Fruit fly (Drosophila melanogaster) whole organism, embryonic: Measurements from ENCODE around the gene CG13928.
A peak's percentile ranks its signal among the peaks of the same experiment; 100 is the strongest.

Source experiments
- Asciz ChIP-seq: fragments of 200-800 bp; sonication (Bioruptor generic); optimal IDR thresholded peaks from 2 replicates; lab custom pipeline; 2017; ENCODE audit warnings: missing biosample characterization, mild to moderate bottlenecking, missing genetic modification characterization, missing genetic modification reagents
- Bdp1 ChIP-seq: fragments of 200-800 bp; sonication (Bioruptor generic); optimal IDR thresholded peaks from 3 replicates; lab custom pipeline; 2016; ENCODE audit warnings: missing biosample characterization, missing genetic modification characterization
- C15 ChIP-seq: fragments of 200-800 bp; sonication (Bioruptor generic); IDR thresholded peaks from 3 replicates; pipeline ENCODE4 v1.3.6; 2022; ENCODE audit warnings: missing biosample characterization, missing genetic modification characterization
- CG10274 ChIP-seq: fragments of 200-800 bp; sonication (Bioruptor generic); optimal IDR thresholded peaks from 3 replicates; lab custom pipeline; 2017; ENCODE audit warnings: missing biosample characterization, mild to moderate bottlenecking, missing genetic modification characterization
- CG11504 ChIP-seq: fragments of 200-800 bp; sonication (Bioruptor generic); optimal IDR thresholded peaks from 3 replicates; lab custom pipeline; 2019; ENCODE audit warnings: missing biosample characterization, mild to moderate bottlenecking, missing genetic modification characterization, moderate library complexity
- CG14050 ChIP-seq: fragments of 200-800 bp; sonication (Bioruptor generic); IDR thresholded peaks from 3 replicates; pipeline ENCODE4 v1.3.6; 2022; ENCODE audit warnings: missing biosample characterization, missing genetic modification characterization
- CG14965 ChIP-seq: fragments of 200-800 bp; sonication (Bioruptor generic); optimal IDR thresholded peaks from 2 replicates; lab custom pipeline; 2016; ENCODE audit warnings: missing biosample characterization, missing genetic modification characterization, borderline replicate concordance
- CG1529 ChIP-seq: fragments of 200-800 bp; sonication (Bioruptor generic); optimal IDR thresholded peaks from 3 replicates; lab custom pipeline; 2018; ENCODE audit warnings: missing biosample characterization, missing genetic modification characterization
- CG16813 ChIP-seq: fragments of 200-800 bp; sonication (Bioruptor generic); IDR thresholded peaks from 3 replicates; pipeline ENCODE4 v1.3.6; 2022; ENCODE audit warnings: missing biosample characterization, missing genetic modification characterization; ENCODE audit not compliant: partially characterized antibody
- CG1792 ChIP-seq: fragments of 200-800 bp; sonication (Bioruptor generic); optimal IDR thresholded peaks from 2 replicates; lab custom pipeline; 2016; ENCODE audit warnings: missing biosample characterization, missing genetic modification characterization
- CG18262 ChIP-seq: fragments of 200-800 bp; optimal IDR thresholded peaks from 3 replicates; lab custom pipeline; 2019; ENCODE audit warnings: missing biosample characterization, mild to moderate bottlenecking, missing genetic modification characterization, moderate library complexity
- CG2678 ChIP-seq: fragments of 200-800 bp; sonication (Bioruptor generic); optimal IDR thresholded peaks from 3 replicates; lab custom pipeline; 2019; ENCODE audit warnings: missing biosample characterization, mild to moderate bottlenecking, missing genetic modification characterization, moderate library complexity
- CG3065 ChIP-seq: fragments of 200-800 bp; sonication (Bioruptor generic); optimal IDR thresholded peaks from 2 replicates; lab custom pipeline; 2016; ENCODE audit warnings: missing biosample characterization, missing genetic modification characterization
- CG31365 ChIP-seq: fragments of 200-800 bp; sonication (Bioruptor generic); optimal IDR thresholded peaks from 2 replicates; lab custom pipeline; 2018; ENCODE audit warnings: missing biosample characterization, mild to moderate bottlenecking, missing genetic modification characterization
- CG31388 ChIP-seq: fragments of 200-800 bp; sonication (Bioruptor generic); optimal IDR thresholded peaks from 2 replicates; lab custom pipeline; 2016; ENCODE audit warnings: missing biosample characterization, missing genetic modification characterization
- CG32767 ChIP-seq: fragments of 200-800 bp; sonication (Bioruptor generic); IDR thresholded peaks from 2 replicates; pipeline ENCODE4 v1.3.6; 2022; ENCODE audit warnings: missing biosample characterization, missing genetic modification characterization
- CG4328 ChIP-seq: fragments of 200-800 bp; sonication (Bioruptor generic); optimal IDR thresholded peaks from 3 replicates; lab custom pipeline; 2017; ENCODE audit warnings: missing biosample characterization, missing genetic modification reagents, missing genetic modification characterization
- CG6683 ChIP-seq: fragments of 200-800 bp; sonication (Bioruptor generic); optimal IDR thresholded peaks from 2 replicates; lab custom pipeline; 2017; ENCODE audit warnings: missing biosample characterization, mild to moderate bottlenecking, missing genetic modification characterization, missing genetic modification reagents
- CG7987 ChIP-seq: fragments of 200-800 bp; sonication (Bioruptor generic); optimal IDR thresholded peaks from 2 replicates; lab custom pipeline; 2018; ENCODE audit warnings: missing biosample characterization, mild to moderate bottlenecking, missing genetic modification characterization, moderate library complexity
- CG8290 ChIP-seq, 3 experiments: fragments of 200-800 bp; sonication (Bioruptor generic); optimal IDR thresholded peaks; 2 replicates each; lab custom pipeline; 2016 to 2019; ENCODE audit warnings: missing biosample characterization in 3 of 3, missing genetic modification characterization in 3 of 3, mild to moderate bottlenecking in 2 of 3, moderate library complexity in 1 of 3
- CG9797 ChIP-seq: fragments of 200-800 bp; sonication (Bioruptor generic); optimal IDR thresholded peaks from 3 replicates; lab custom pipeline; 2018; ENCODE audit warnings: missing biosample characterization, mild to moderate bottlenecking, missing genetic modification characterization
- D19B ChIP-seq: fragments of 200-800 bp; sonication (Bioruptor generic); optimal IDR thresholded peaks from 2 replicates; lab custom pipeline; 2017; ENCODE audit warnings: missing biosample characterization, mild to moderate bottlenecking, missing genetic modification characterization
- Drgx ChIP-seq: fragments of 200-800 bp; sonication (Bioruptor generic); IDR thresholded peaks from 2 replicates; pipeline ENCODE4 v1.3.6; 2022; ENCODE audit warnings: missing biosample characterization, missing genetic modification characterization
- Gsc ChIP-seq: fragments of 200-800 bp; sonication (Bioruptor generic); IDR thresholded peaks from 2 replicates; pipeline ENCODE4 v1.3.6; 2022; ENCODE audit warnings: missing biosample characterization, missing genetic modification characterization
- Gug ChIP-seq: fragments of 200-800 bp; sonication (Bioruptor generic); IDR thresholded peaks from 4 replicates; pipeline ENCODE4 v1.3.6; 2022; ENCODE audit warnings: missing biosample characterization, missing genetic modification characterization
- Lpt ChIP-seq: fragments of >200 bp; optimal IDR thresholded peaks from 2 replicates; lab custom pipeline; 2018; ENCODE audit warnings: missing biosample characterization, missing genetic modification characterization
- MBD-R2 ChIP-seq: fragments of 200-800 bp; sonication (Bioruptor generic); IDR thresholded peaks from 2 replicates; pipeline ENCODE4 v1.3.6; 2022; ENCODE audit warnings: missing biosample characterization, missing genetic modification characterization
- MESR4 ChIP-seq: fragments of 200-800 bp; sonication (Bioruptor generic); optimal IDR thresholded peaks from 2 replicates; lab custom pipeline; 2018; ENCODE audit warnings: missing biosample characterization, mild to moderate bottlenecking, missing genetic modification characterization, moderate library complexity
- Meics ChIP-seq: fragments of 200-800 bp; sonication (Bioruptor generic); optimal IDR thresholded peaks from 2 replicates; lab custom pipeline; 2017; ENCODE audit warnings: missing biosample characterization, mild to moderate bottlenecking, missing genetic modification characterization
- Myb ChIP-seq: fragments of 200-800 bp; sonication (Bioruptor generic); optimal IDR thresholded peaks from 2 replicates; lab custom pipeline; 2016; ENCODE audit warnings: missing biosample characterization, missing genetic modification characterization
- Nf-YC ChIP-seq: fragments of 200-800 bp; optimal IDR thresholded peaks from 3 replicates; lab custom pipeline; 2019; ENCODE audit warnings: missing biosample characterization, mild to moderate bottlenecking, missing genetic modification characterization, moderate library complexity
- TFAM ChIP-seq: fragments of 200-800 bp; sonication (Bioruptor generic); optimal IDR thresholded peaks from 2 replicates; lab custom pipeline; 2017; ENCODE audit warnings: missing biosample characterization, missing genetic modification characterization, inconsistent platforms
- Xbp1 ChIP-seq: fragments of 200-800 bp; sonication (Bioruptor generic); optimal IDR thresholded peaks from 3 replicates; lab custom pipeline; 2016; ENCODE audit warnings: missing biosample characterization, mild to moderate bottlenecking, missing genetic modification characterization
- ash1 ChIP-seq: fragments of 200-800 bp; sonication (Bioruptor generic); optimal IDR thresholded peaks from 2 replicates; lab custom pipeline; 2018; ENCODE audit warnings: missing biosample characterization, mild to moderate bottlenecking, missing genetic modification characterization
- br ChIP-seq: fragments of >200 bp; optimal IDR thresholded peaks from 2 replicates; lab custom pipeline; 2017
- cad ChIP-seq: fragments of >200 bp; optimal IDR thresholded peaks from 2 replicates; lab custom pipeline; 2017; ENCODE audit warnings: missing biosample characterization, missing genetic modification characterization
- dmrt99B ChIP-seq: fragments of 200-800 bp; sonication (Bioruptor generic); optimal IDR thresholded peaks from 2 replicates; lab custom pipeline; 2018; ENCODE audit warnings: missing biosample characterization, mild to moderate bottlenecking, missing genetic modification characterization, moderate library complexity
- fd3F ChIP-seq: fragments of 200-800 bp; sonication (Bioruptor generic); optimal IDR thresholded peaks from 2 replicates; lab custom pipeline; 2018; ENCODE audit warnings: missing biosample characterization, mild to moderate bottlenecking, missing genetic modification characterization, moderate library complexity
- gsb-n ChIP-seq: fragments of 200-800 bp; sonication (Bioruptor generic); optimal IDR thresholded peaks from 3 replicates; lab custom pipeline; 2018; ENCODE audit warnings: missing biosample characterization, mild to moderate bottlenecking, missing genetic modification characterization
- hbn ChIP-seq: fragments of 200-800 bp; sonication (Bioruptor generic); IDR thresholded peaks from 2 replicates; pipeline ENCODE4 v1.3.6; 2022; ENCODE audit warnings: missing biosample characterization, missing genetic modification characterization; ENCODE audit not compliant: partially characterized antibody
- nom ChIP-seq: fragments of 200-800 bp; sonication (Bioruptor generic); optimal IDR thresholded peaks from 2 replicates; lab custom pipeline; 2017; ENCODE audit warnings: missing biosample characterization, missing genetic modification characterization, mild to moderate bottlenecking, moderate library complexity, missing genetic modification reagents
- onecut ChIP-seq: fragments of 200-800 bp; sonication (Bioruptor generic); IDR thresholded peaks from 2 replicates; pipeline ENCODE4 v1.3.6; 2022; ENCODE audit warnings: missing biosample characterization, missing genetic modification characterization
- pfk ChIP-seq: fragments of 200-800 bp; sonication (Bioruptor generic); optimal IDR thresholded peaks from 2 replicates; lab custom pipeline; 2018; ENCODE audit warnings: missing biosample characterization, mild to moderate bottlenecking, missing genetic modification characterization, moderate library complexity
- row ChIP-seq: fragments of 200-800 bp; sonication (Bioruptor generic); IDR thresholded peaks from 3 replicates; pipeline ENCODE4 v1.3.6; 2022; ENCODE audit warnings: missing biosample characterization, missing genetic modification characterization
- sc ChIP-seq, 3 experiments: fragments of >200 bp in 2 of 3; fragments of 200-800 bp in 1 of 3; sonication (Bioruptor generic) in 1 of 3; optimal IDR thresholded peaks; 2 replicates in 2 of 3; 3 replicates in 1 of 3; lab custom pipeline; 2017; ENCODE audit warnings: mild to moderate bottlenecking in 1 of 3, missing biosample characterization in 1 of 3, missing genetic modification characterization in 1 of 3, missing genetic modification reagents in 1 of 3
- sd ChIP-seq: fragments of 200-800 bp; sonication (Bioruptor generic); optimal IDR thresholded peaks from 3 replicates; lab custom pipeline; 2018; ENCODE audit warnings: missing biosample characterization, mild to moderate bottlenecking, missing genetic modification characterization, moderate library complexity
- seq ChIP-seq: fragments of 200-800 bp; sonication (Bioruptor generic); IDR thresholded peaks from 2 replicates; pipeline ENCODE4 v1.3.6; 2022; ENCODE audit warnings: missing biosample characterization, missing genetic modification characterization
- sob ChIP-seq: fragments of 200-800 bp; sonication (Bioruptor generic); IDR thresholded peaks from 2 replicates; pipeline ENCODE4 v1.3.6; 2022; ENCODE audit warnings: missing biosample characterization, missing genetic modification characterization
- zf30C ChIP-seq: fragments of 200-800 bp; sonication (Bioruptor generic); optimal IDR thresholded peaks from 3 replicates; lab custom pipeline; 2018; ENCODE audit warnings: missing biosample characterization, mild to moderate bottlenecking, missing genetic modification characterization

CG13928 gene

DNA sequence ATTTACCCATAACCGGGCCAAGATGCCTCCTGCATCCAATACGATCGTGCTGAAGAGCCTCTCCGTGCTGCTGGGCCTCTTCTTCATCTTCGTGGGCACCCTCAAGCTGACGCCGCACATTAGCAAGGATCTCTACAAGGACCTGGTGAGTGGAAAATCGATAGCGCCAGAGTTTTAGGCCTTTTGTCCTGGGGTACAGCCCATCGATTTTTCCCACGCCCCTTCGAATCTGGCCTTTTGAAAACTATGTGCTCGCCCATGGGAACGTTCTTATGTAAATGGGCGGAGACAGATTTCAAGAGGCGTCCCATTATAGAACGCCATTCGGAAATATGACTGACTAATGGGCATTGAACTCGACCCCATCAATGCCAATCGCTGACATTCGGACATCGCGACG lies 21.2 kb upstream of the CG13928 start (continued):
- no peak for TF ChIP-seq sc (optimal IDR thresholded peaks at IDR 0.05; lab: Kevin White, UChicago)
- TF ChIP-seq sc (GFP tag; optimal IDR thresholded peaks at IDR 0.05; lab: Kevin White, UChicago): no peak
- TF ChIP-seq sob: no peak
- TF ChIP-seq CG9797 (GFP tag; lab: Kevin White, UChicago): no peak
- TF ChIP-seq CG6683 (GFP tag; lab: Kevin White, UChicago): no peak
- no peak for TF ChIP-seq br
- no peak for TF ChIP-seq C15 (GFP tag; lab: Robert Waterston, UW)
- TF ChIP-seq Bdp1: no peak
- no peak for TF ChIP-seq CG16813 (GFP tag; lab: Robert Waterston, UW)
- TF ChIP-seq CG18262 (tag; lab: Kevin White, UChicago): no peak
- TF ChIP-seq TFAM: no peak
- no peak for TF ChIP-seq Asciz (GFP tag; lab: Kevin White, UChicago)
- no peak for TF ChIP-seq D19B (GFP tag; lab: Kevin White, UChicago)
- TF ChIP-seq CG10274 (GFP tag; lab: Kevin White, UChicago): no peak
- no peak for TF ChIP-seq Meics (GFP tag; lab: Kevin White, UChicago)
- no peak for TF ChIP-seq CG14050 (GFP tag; lab: Robert Waterston, UW)

DNA sequence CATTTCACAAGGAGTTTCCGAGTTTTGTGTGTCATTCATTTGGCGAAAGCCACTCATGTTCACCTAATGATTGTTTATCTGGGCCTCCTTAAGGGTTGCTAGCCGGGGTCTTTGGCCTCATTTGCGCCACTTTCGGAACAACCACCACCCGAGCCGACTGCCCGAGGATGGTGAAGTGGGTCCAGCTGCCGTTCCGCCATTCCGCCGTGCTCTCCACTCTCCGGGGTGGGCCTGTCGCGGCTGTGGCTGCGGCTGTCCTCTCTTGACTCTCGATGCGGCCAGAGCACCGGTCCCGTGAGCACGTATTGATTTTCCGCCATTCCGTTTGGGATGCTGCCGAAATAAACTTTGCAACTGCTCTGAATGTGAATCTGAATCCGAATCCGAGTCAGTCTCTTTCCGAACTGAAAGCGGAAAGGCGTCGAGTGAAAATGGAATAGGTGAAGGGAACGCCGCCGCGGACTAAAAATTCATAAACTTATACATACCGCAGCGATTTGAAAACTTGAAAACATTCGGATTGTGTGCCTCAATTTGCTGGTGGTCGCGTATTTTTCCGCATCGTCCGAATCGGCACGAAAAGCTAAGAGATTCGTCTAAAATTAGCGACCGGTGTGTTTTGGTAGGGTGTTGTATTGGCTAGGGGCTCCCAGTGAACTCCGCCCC lies 20.6 kb upstream of the CG13928 start, which contains the start of gene CG13920:
TSS of gene CG13920 (plus strand) at position 255 of the 666 bp plus-strand sequence.
- no peak for TF ChIP-seq CG4328 (GFP tag; lab: Kevin White, UChicago)
- no peak for TF ChIP-seq CG31365 (tag; lab: Kevin White, UChicago)
- TF ChIP-seq pfk: peak; percentile 30
- no peak for TF ChIP-seq row (GFP tag; lab: Robert Waterston, UW)
- no peak for TF ChIP-seq CG7987
- TF ChIP-seq seq (GFP tag; lab: Robert Waterston, UW): peak; percentile 85
- TF ChIP-seq Gsc: no peak
- TF ChIP-seq Myb: no peak
- TF ChIP-seq CG32767 (GFP tag; lab: Robert Waterston, UW): 0 out of 2 replicates have a peak, but pooled peaks have one; percentile 29
- no peak for TF ChIP-seq hbn (GFP tag; lab: Robert Waterston, UW)
- TF ChIP-seq fd3F (GFP tag; lab: Kevin White, UChicago): no peak
- peak; percentile 3 for TF ChIP-seq Nf-YC
- TF ChIP-seq CG3065 (GFP tag; lab: Kevin White, UChicago): no peak
- peak; percentile 42 for TF ChIP-seq MBD-R2
- TF ChIP-seq CG31388 (GFP tag; lab: Kevin White, UChicago): no peak
- TF ChIP-seq MESR4 (GFP tag; lab: Kevin White, UChicago): no peak
- no peak for TF ChIP-seq nom (GFP tag; lab: Kevin White, UChicago)
- TF ChIP-seq CG8290 (GFP tag; optimal IDR thresholded peaks at IDR 0.05; lab: Kevin White, UChicago): no peak
- no peak for TF ChIP-seq CG8290 (tag; optimal IDR thresholded peaks at IDR 0.05; lab: Kevin White, UChicago)
- TF ChIP-seq zf30C: no peak
- no peak for TF ChIP-seq cad (GFP tag; lab: Kevin White, UChicago)
- TF ChIP-seq gsb-n: no peak
- TF ChIP-seq dmrt99B: no peak
- no peak for TF ChIP-seq Xbp1 (GFP tag; lab: Kevin White, UChicago)
- TF ChIP-seq sd (tag; lab: Kevin White, UChicago): peak; percentile 49
- no peak for TF ChIP-seq CG11504
- TF ChIP-seq Gug (GFP tag; lab: Robert Waterston, UW): no peak
- TF ChIP-seq Lpt: no peak
- no peak for TF ChIP-seq CG14965 (GFP tag; lab: Kevin White, UChicago)
- TF ChIP-seq CG1529 (GFP tag; lab: Kevin White, UChicago): no peak
- TF ChIP-seq Asciz (GFP tag; lab: Kevin White, UChicago): no peak
- no peak for TF ChIP-seq CG2678 (tag; lab: Kevin White, UChicago)
- no peak for TF ChIP-seq ash1
- TF ChIP-seq CG1792: no peak
- peak; percentile 99 for TF ChIP-seq onecut (GFP tag; lab: Robert Waterston, UW)
- TF ChIP-seq Drgx: no peak
